Fruit fly (Drosophila melanogaster): ENCODE data around the gene Asciz.
A peak's percentile ranks its signal among the peaks of the same experiment; 100 is the strongest.

- TF ChIP-seq pan (optimal IDR thresholded peaks at IDR 0.05): no peak
- TF ChIP-seq psq (optimal IDR thresholded peaks at IDR 0.05): no peak
- no peak for TF ChIP-seq CG8478 (optimal IDR thresholded peaks at IDR 0.05)
- TF ChIP-seq EcR (GFP tag; optimal IDR thresholded peaks at IDR 0.05): peak in 1 of 2 experiments; percentile 38
- no peak for TF ChIP-seq usp (GFP tag; optimal IDR thresholded peaks at IDR 0.05)
- no peak for TF ChIP-seq Dll (optimal IDR thresholded peaks at IDR 0.05)
Observed at dm6 chr3L:3125649-3126130, 40.4 kb downstream of the Asciz start.

All from whole organism.